Fruit fly (Drosophila melanogaster) whole organism, prepupa: ENCODE results near the gene RpS10a.

Source experiments
- CG10669 ChIP-seq: fragments of 200-800 bp; sonication (Bioruptor generic); optimal IDR thresholded peaks from 3 replicates; lab custom pipeline; 2018; ENCODE audit warnings: missing biosample characterization, mild to moderate bottlenecking, missing genetic modification characterization, moderate library complexity
- CG11294 ChIP-seq: fragments of 200-800 bp; sonication (Bioruptor generic); IDR thresholded peaks from 2 replicates; pipeline ENCODE4 v1.3.6; 2022; ENCODE audit warnings: missing biosample characterization, missing genetic modification characterization
- CG11762 ChIP-seq: fragments of 200-800 bp; sonication (Bioruptor generic); optimal IDR thresholded peaks from 3 replicates; lab custom pipeline; 2016; ENCODE audit warnings: missing biosample characterization, missing genetic modification characterization; ENCODE audit not compliant: insufficient read depth
- CG11902 ChIP-seq: fragments of 200-800 bp; sonication (Bioruptor generic); optimal IDR thresholded peaks from 3 replicates; lab custom pipeline; 2016; ENCODE audit warnings: missing biosample characterization, missing genetic modification characterization
- CG1621 ChIP-seq: fragments of 200-800 bp; sonication (Bioruptor generic); optimal IDR thresholded peaks from 3 replicates; lab custom pipeline; 2018; ENCODE audit warnings: missing biosample characterization, mild to moderate bottlenecking, missing genetic modification characterization
- CG16779 ChIP-seq: fragments of 200-800 bp; sonication (Bioruptor generic); optimal IDR thresholded peaks from 3 replicates; lab custom pipeline; 2017; ENCODE audit warnings: missing biosample characterization, mild to moderate bottlenecking, missing genetic modification characterization
- CG3032 ChIP-seq: fragments of 200-800 bp; optimal IDR thresholded peaks from 2 replicates; lab custom pipeline; 2019; ENCODE audit warnings: missing biosample characterization, mild to moderate bottlenecking, missing genetic modification characterization, moderate library complexity
- CG31627 ChIP-seq: fragments of 200-800 bp; sonication (Bioruptor generic); optimal IDR thresholded peaks from 3 replicates; lab custom pipeline; 2016; ENCODE audit warnings: missing biosample characterization, missing genetic modification characterization
- CG3919 ChIP-seq: fragments of 200-800 bp; sonication (Bioruptor generic); optimal IDR thresholded peaks from 3 replicates; lab custom pipeline; 2016; ENCODE audit warnings: missing biosample characterization, missing genetic modification characterization
- CG4318 ChIP-seq: fragments of 200-800 bp; sonication (Bioruptor generic); optimal IDR thresholded peaks from 3 replicates; lab custom pipeline; 2017; ENCODE audit warnings: missing biosample characterization, mild to moderate bottlenecking, missing genetic modification characterization
- CG6163 ChIP-seq: fragments of 200-800 bp; sonication (Bioruptor generic); IDR thresholded peaks from 3 replicates; pipeline ENCODE4 v1.3.6; 2022; ENCODE audit warnings: missing biosample characterization, missing genetic modification characterization
- CG6276 ChIP-seq: fragments of 200-800 bp; sonication (Bioruptor generic); optimal IDR thresholded peaks from 2 replicates; lab custom pipeline; 2017; ENCODE audit warnings: missing biosample characterization, mild to moderate bottlenecking, missing genetic modification characterization
- CG6792 ChIP-seq: fragments of 200-800 bp; sonication (Bioruptor generic); optimal IDR thresholded peaks from 3 replicates; lab custom pipeline; 2016; ENCODE audit warnings: missing biosample characterization, missing genetic modification characterization
- CG6808 ChIP-seq: fragments of 200-800 bp; sonication (Bioruptor generic); optimal IDR thresholded peaks from 3 replicates; lab custom pipeline; 2017; ENCODE audit warnings: missing biosample characterization, missing genetic modification characterization, mild to moderate bottlenecking, moderate library complexity, missing genetic modification reagents
- CG6854 ChIP-seq: fragments of 200-800 bp; sonication (Bioruptor generic); optimal IDR thresholded peaks from 2 replicates; lab custom pipeline; 2017; ENCODE audit warnings: missing biosample characterization, mild to moderate bottlenecking, missing genetic modification characterization
- CG7368 ChIP-seq: fragments of 200-800 bp; sonication (Bioruptor generic); optimal IDR thresholded peaks from 3 replicates; lab custom pipeline; 2016; ENCODE audit warnings: missing biosample characterization, missing genetic modification characterization
- CG8119 ChIP-seq: fragments of 200-800 bp; sonication (Bioruptor generic); IDR thresholded peaks from 3 replicates; pipeline ENCODE4 v1.3.6; 2022; ENCODE audit warnings: missing biosample characterization, missing genetic modification characterization
- CG8319 ChIP-seq: fragments of 200-800 bp; sonication (Bioruptor generic); optimal IDR thresholded peaks from 3 replicates; lab custom pipeline; 2016; ENCODE audit warnings: missing biosample characterization, missing genetic modification characterization
- CG8632 ChIP-seq: fragments of 200-800 bp; sonication (Bioruptor generic); optimal IDR thresholded peaks from 3 replicates; lab custom pipeline; 2016; ENCODE audit warnings: missing biosample characterization, missing genetic modification characterization
- CG9139 ChIP-seq: fragments of 200-800 bp; sonication (Bioruptor generic); optimal IDR thresholded peaks from 3 replicates; lab custom pipeline; 2017; ENCODE audit warnings: missing biosample characterization, mild to moderate bottlenecking, missing genetic modification characterization
- Eip78C ChIP-seq: fragments of 200-800 bp; sonication (Bioruptor generic); peaks from one replicate; lab custom pipeline; 2016; ENCODE audit warnings: missing biosample characterization, missing genetic modification characterization
- Ets96B ChIP-seq: fragments of 200-800 bp; optimal IDR thresholded peaks from 2 replicates; lab custom pipeline; 2019; ENCODE audit warnings: missing biosample characterization, mild to moderate bottlenecking, missing genetic modification characterization, moderate library complexity
- Gug ChIP-seq: fragments of 200-800 bp; sonication (Bioruptor generic); IDR thresholded peaks from 2 replicates; pipeline ENCODE4 v1.3.6; 2022; ENCODE audit warnings: missing biosample characterization, missing genetic modification characterization
- Hr38 ChIP-seq: sonication (Bioruptor generic); optimal IDR thresholded peaks from 2 replicates; lab custom pipeline; 2016; ENCODE audit warnings: missing biosample characterization, missing genetic modification characterization
- Hr39 ChIP-seq: fragments of 200-800 bp; sonication (Bioruptor generic); optimal IDR thresholded peaks from 2 replicates; lab custom pipeline; 2016; ENCODE audit warnings: missing biosample characterization, missing genetic modification characterization
- Hr4 ChIP-seq: fragments of 200-800 bp; sonication (Bioruptor generic); optimal IDR thresholded peaks from 3 replicates; lab custom pipeline; 2016; ENCODE audit warnings: missing biosample characterization, missing genetic modification characterization
- Lpt ChIP-seq: fragments of 200-800 bp; sonication (Bioruptor generic); optimal IDR thresholded peaks from 3 replicates; lab custom pipeline; 2016; ENCODE audit warnings: missing biosample characterization, missing genetic modification characterization
- Met ChIP-seq: fragments of 200-800 bp; sonication (Bioruptor generic); optimal IDR thresholded peaks from 3 replicates; lab custom pipeline; 2016; ENCODE audit warnings: missing biosample characterization, missing genetic modification characterization
- OdsH ChIP-seq: fragments of 200-800 bp; sonication (Bioruptor generic); optimal IDR thresholded peaks from 3 replicates; lab custom pipeline; 2016; ENCODE audit warnings: missing biosample characterization, missing genetic modification characterization
- Smox ChIP-seq: fragments of 200-800 bp; sonication (Bioruptor generic); optimal IDR thresholded peaks from 3 replicates; lab custom pipeline; 2016; ENCODE audit warnings: missing biosample characterization, missing genetic modification characterization
- Sox102F ChIP-seq: fragments of 200-800 bp; sonication (Bioruptor generic); optimal IDR thresholded peaks from 2 replicates; lab custom pipeline; 2016; ENCODE audit warnings: missing biosample characterization, mild to moderate bottlenecking, missing genetic modification characterization
- Sox14 ChIP-seq: fragments of 200-800 bp; sonication (Bioruptor generic); optimal IDR thresholded peaks from 3 replicates; lab custom pipeline; 2016; ENCODE audit warnings: missing biosample characterization, missing genetic modification characterization
- Sox15 ChIP-seq: fragments of 200-800 bp; sonication (Bioruptor generic); optimal IDR thresholded peaks from 3 replicates; lab custom pipeline; 2016; ENCODE audit warnings: missing biosample characterization, missing genetic modification characterization
- achi ChIP-seq: fragments of 200-800 bp; sonication (Bioruptor generic); optimal IDR thresholded peaks from 3 replicates; lab custom pipeline; 2016; ENCODE audit warnings: missing biosample characterization, missing genetic modification characterization
- acj6 ChIP-seq: fragments of 200-800 bp; sonication (Bioruptor generic); optimal IDR thresholded peaks from 3 replicates; lab custom pipeline; 2016; ENCODE audit warnings: missing biosample characterization, missing genetic modification characterization
- cyc ChIP-seq: fragments of 200-800 bp; sonication (Bioruptor generic); optimal IDR thresholded peaks from 3 replicates; lab custom pipeline; 2016; ENCODE audit warnings: missing biosample characterization, missing genetic modification characterization
- dac ChIP-seq: fragments of 200-800 bp; sonication (Bioruptor generic); optimal IDR thresholded peaks from 2 replicates; lab custom pipeline; 2017; ENCODE audit warnings: missing biosample characterization, mild to moderate bottlenecking, missing genetic modification characterization
- dsx ChIP-seq: fragments of 200-800 bp; optimal IDR thresholded peaks from 3 replicates; lab custom pipeline; 2019; ENCODE audit warnings: missing biosample characterization, mild to moderate bottlenecking, missing genetic modification characterization, moderate library complexity; ENCODE audit not compliant: poor library complexity, severe bottlenecking
- eg ChIP-seq: fragments of 200-800 bp; sonication (Bioruptor generic); IDR thresholded peaks from 3 replicates; pipeline ENCODE4 v1.3.6; 2022; ENCODE audit warnings: missing biosample characterization, missing genetic modification characterization
- esn ChIP-seq: fragments of 200-800 bp; sonication (Bioruptor generic); optimal IDR thresholded peaks from 2 replicates; lab custom pipeline; 2016; ENCODE audit warnings: missing biosample characterization, mild to moderate bottlenecking, missing genetic modification characterization, moderate library complexity
- fd59A ChIP-seq: fragments of 200-800 bp; sonication (Bioruptor generic); optimal IDR thresholded peaks from 2 replicates; lab custom pipeline; 2017; ENCODE audit warnings: missing biosample characterization, mild to moderate bottlenecking, missing genetic modification characterization, missing genetic modification reagents
- fkh ChIP-seq: fragments of 200-800 bp; sonication (Bioruptor generic); optimal IDR thresholded peaks from 3 replicates; lab custom pipeline; 2017; ENCODE audit warnings: missing biosample characterization, mild to moderate bottlenecking, missing genetic modification characterization, moderate library complexity
- lz ChIP-seq: fragments of 200-800 bp; sonication (Bioruptor generic); optimal IDR thresholded peaks from 3 replicates; lab custom pipeline; 2016; ENCODE audit warnings: missing biosample characterization, missing genetic modification characterization
- net ChIP-seq: fragments of 200-800 bp; sonication (Bioruptor generic); optimal IDR thresholded peaks from 3 replicates; lab custom pipeline; 2016; ENCODE audit warnings: missing biosample characterization, missing genetic modification characterization
- pdm3 ChIP-seq: fragments of 200-800 bp; sonication (Bioruptor generic); optimal IDR thresholded peaks from 3 replicates; lab custom pipeline; 2016; ENCODE audit warnings: missing biosample characterization, missing genetic modification characterization
- salr ChIP-seq, 2 experiments: fragments of 200-800 bp; sonication (Bioruptor generic); optimal IDR thresholded peaks; 3 replicates each; lab custom pipeline; 2016 to 2018; ENCODE audit warnings: missing biosample characterization in 2 of 2, missing genetic modification characterization in 2 of 2, mild to moderate bottlenecking in 1 of 2
- spab ChIP-seq: fragments of 200-800 bp; sonication (Bioruptor generic); optimal IDR thresholded peaks from 2 replicates; lab custom pipeline; 2017; ENCODE audit warnings: missing biosample characterization, mild to moderate bottlenecking, missing genetic modification characterization, missing genetic modification reagents
- ss ChIP-seq, 2 experiments: fragments of 200-800 bp; sonication (Bioruptor generic); optimal IDR thresholded peaks; 2 replicates in 1 of 2; 3 replicates in 1 of 2; lab custom pipeline; 2017 to 2018; ENCODE audit warnings: mild to moderate bottlenecking in 2 of 2, missing biosample characterization in 2 of 2, missing genetic modification characterization in 2 of 2, moderate library complexity in 1 of 2
- svp ChIP-seq: fragments of 200-800 bp; sonication (Bioruptor generic); peaks from one replicate; lab custom pipeline; 2016; ENCODE audit warnings: missing biosample characterization, missing genetic modification characterization
- topi ChIP-seq: fragments of 200-800 bp; sonication (Bioruptor generic); optimal IDR thresholded peaks from 3 replicates; lab custom pipeline; 2016; ENCODE audit warnings: missing biosample characterization, missing genetic modification characterization
- vri ChIP-seq: fragments of 200-800 bp; sonication (Bioruptor generic); optimal IDR thresholded peaks from 3 replicates; lab custom pipeline; 2016; ENCODE audit warnings: missing biosample characterization, mild to moderate bottlenecking, missing genetic modification characterization

RpS10a gene

dm6 chr3R:27607218-27607929 lies 45.2 kb upstream of the RpS10a start, which contains the start of the genes dsd and Tusp:
dsd (minus strand) TSS chr3R:27607396.
Tusp (plus strand) TSS chr3R:27607879.
- TF ChIP-seq CG31627 (GFP tag; lab: Kevin White, UChicago) (peak; percentile 81), Met (GFP tag; lab: Kevin White, UChicago) (peak; percentile 45), Gug (peak; percentile 43), dsx (GFP tag; lab: Kevin White, UChicago) (peak; percentile 32), Sox14 (peak; percentile 56), CG1621 (tag; lab: Kevin White, UChicago) (no peak), eg (GFP tag; lab: Robert Waterston, UW) (no peak; the same call in none of the 3 replicates), Sox102F (GFP tag; lab: Kevin White, UChicago) (peak; percentile 36), pdm3 (peak; percentile 69), salr (GFP tag; optimal IDR thresholded peaks at IDR 0.05; lab: Kevin White, UChicago) (peak; percentile 44 to 65), dac (peak; percentile 48), CG16779 (tag; lab: Kevin White, UChicago) (peak; percentile 20), CG11902 (peak; percentile 55), CG6854 (GFP tag; lab: Kevin White, UChicago) (peak; percentile 21), OdsH (peak; percentile 72), Lpt (GFP tag; lab: Kevin White, UChicago) (peak; percentile 36), net (GFP tag; lab: Kevin White, UChicago) (peak; percentile 60), CG7368 (GFP tag; lab: Kevin White, UChicago) (peak; percentile 30), CG9139 (GFP tag; lab: Kevin White, UChicago) (no peak), Hr4 (GFP tag; lab: Kevin White, UChicago) (peak; percentile 48), CG6163 (GFP tag; lab: Robert Waterston, UW) (peak; percentile 66), CG3919 (GFP tag; lab: Kevin White, UChicago) (peak; percentile 85), esn (GFP tag; lab: Kevin White, UChicago) (peak; percentile 72), Ets96B (peak; percentile 33), CG8632 (peak; percentile 40), CG4318 (GFP tag; lab: Kevin White, UChicago) (peak; percentile 56), vri (GFP tag; lab: Kevin White, UChicago) (peak; percentile 44), fd59A (GFP tag; lab: Kevin White, UChicago) (peak; percentile 29), CG11294 (no peak), Hr39 (GFP tag; lab: Kevin White, UChicago) (peak; percentile 76), lz (GFP tag; lab: Kevin White, UChicago) (peak; percentile 79), acj6 (peak; percentile 74), CG11762 (GFP tag; lab: Kevin White, UChicago) (peak; percentile 15), CG6792 (peak; percentile 55), CG6276 (GFP tag; lab: Kevin White, UChicago) (no peak), CG8119 (GFP tag; lab: Robert Waterston, UW) (no peak), Eip78C (peak; percentile 83), svp (GFP tag; lab: Kevin White, UChicago) (peak; percentile 82), spab (peak; percentile 17), Smox (GFP tag; lab: Kevin White, UChicago) (peak; percentile 29), achi (GFP tag; lab: Kevin White, UChicago) (peak; percentile 58), cyc (GFP tag; lab: Kevin White, UChicago) (peak; percentile 75), CG8319 (GFP tag; lab: Kevin White, UChicago) (peak; percentile 29), Sox15 (GFP tag; lab: Kevin White, UChicago) (peak; percentile 69), CG6808 (GFP tag; lab: Kevin White, UChicago) (peak; percentile 24), fkh (GFP tag; lab: Kevin White, UChicago) (peak; percentile 48), Hr38 (GFP tag; lab: Kevin White, UChicago) (no peak), topi (GFP tag; lab: Kevin White, UChicago) (peak; percentile 68), ss (GFP tag; optimal IDR thresholded peaks at IDR 0.05; lab: Kevin White, UChicago) (peak in 1 of 2 experiments; percentile 53), CG10669 (GFP tag; lab: Kevin White, UChicago) (peak; percentile 59), CG3032 (tag; lab: Kevin White, UChicago) (peak; percentile 66)
